Worm (Caenorhabditis elegans) whole organism, L2 larva: ENCODE results near the gene Y41G9A.10.

Experiments used
- R02D3.7 ChIP-seq: fragments of 150-350 bp; optimal IDR thresholded peaks from 2 replicates; lab custom pipeline; 2014; ENCODE audit warnings: missing biosample characterization, missing genetic modification characterization
- ama-1 ChIP-seq: fragments of 150-350 bp; optimal IDR thresholded peaks from 2 replicates; lab custom pipeline; 2018; ENCODE audit warnings: inconsistent platforms
- ceh-82 ChIP-seq: fragments of 150-350 bp; optimal IDR thresholded peaks from 2 replicates; lab custom pipeline; 2014; ENCODE audit warnings: missing biosample characterization, missing genetic modification characterization
- elt-3 ChIP-seq: sonication (generic microtip); optimal IDR thresholded peaks from 2 replicates; lab custom pipeline; 2017; ENCODE audit warnings: missing biosample characterization, missing genetic modification characterization
- mdl-1 ChIP-seq, 2 experiments: fragments of 150-350 bp in 1 of 2; sonication (generic microtip) in 1 of 2; optimal IDR thresholded peaks; 2 replicates each; lab custom pipeline; 2017; ENCODE audit warnings: missing biosample characterization in 2 of 2, missing genetic modification characterization in 2 of 2
- nhr-10 ChIP-seq: sonication (generic microtip); optimal IDR thresholded peaks from 2 replicates; lab custom pipeline; 2017; ENCODE audit warnings: missing biosample characterization, missing genetic modification characterization
- nhr-12 ChIP-seq: fragments of 150-350 bp; optimal IDR thresholded peaks from 2 replicates; lab custom pipeline; 2014; ENCODE audit warnings: missing biosample characterization, missing genetic modification characterization
- sma-3 ChIP-seq: sonication (generic microtip); optimal IDR thresholded peaks from 2 replicates; lab custom pipeline; 2016; ENCODE audit warnings: missing genetic modification reagents, missing genetic modification characterization, missing compliant biosample characterization
- unc-39 ChIP-seq: fragments of 150-350 bp; optimal IDR thresholded peaks from 2 replicates; lab custom pipeline; 2014; ENCODE audit warnings: missing biosample characterization, missing genetic modification characterization
- unc-62 ChIP-seq: fragments of 150-350 bp; optimal IDR thresholded peaks from 2 replicates; lab custom pipeline; 2014; ENCODE audit warnings: missing biosample characterization, missing genetic modification reagents, missing genetic modification characterization
- ztf-11 ChIP-seq: sonication (generic microtip); optimal IDR thresholded peaks from 2 replicates; lab custom pipeline; 2017; ENCODE audit warnings: missing biosample characterization, missing genetic modification characterization
- ztf-4 ChIP-seq: fragments of 150-350 bp; optimal IDR thresholded peaks from 2 replicates; lab custom pipeline; 2014; ENCODE audit warnings: missing biosample characterization, missing genetic modification characterization

ce11 chrX:2923888-2924287 is 22.5 kb downstream of the Y41G9A.10 start, which contains the start of gene hst-3.2:
- TF ChIP-seq sma-3 (GFP tag; lab: Kevin White, UChicago) (no peak), unc-39 (tag; lab: Kevin White, UChicago) (no peak), ztf-11 (tag; lab: Kevin White, UChicago) (no peak), ceh-82 (tag; lab: Kevin White, UChicago) (no peak), unc-62 (GFP tag; lab: Kevin White, UChicago) (no peak), elt-3 (no peak), nhr-10 (tag; lab: Kevin White, UChicago) (no peak), R02D3.7 (no peak), nhr-12 (tag; lab: Kevin White, UChicago) (no peak), ztf-4 (tag; lab: Kevin White, UChicago) (no peak), ama-1 (lab: Kevin White, UChicago) (no peak), mdl-1 (tag; optimal IDR thresholded peaks at IDR 0.05; lab: Kevin White, UChicago) (no peak)
